Worm (Caenorhabditis elegans): Measurements from ENCODE around the gene twk-22.

twk-22 gene

ce11 chrX:16339207-16339606, 32.9 kb downstream of the twk-22 start:
- TF ChIP-seq cog-1 (tag; optimal IDR thresholded peaks at IDR 0.05) = no peak

- TF ChIP-seq ref-1 (GFP tag; conservative IDR thresholded peaks at IDR 0.05) = no peak
- no peak for TF ChIP-seq ztf-23 (GFP tag; IDR thresholded peaks at IDR 0.05)
- no peak for TF ChIP-seq tab-1 (GFP tag; IDR thresholded peaks at IDR 0.05)
- no peak for TF ChIP-seq med-1 (GFP tag; optimal IDR thresholded peaks at IDR 0.05; ENCODE audit: insufficient read depth)
- no peak for TF ChIP-seq flt-1 (GFP tag; IDR thresholded peaks at IDR 0.05)
- TF ChIP-seq cog-1 (tag; optimal IDR thresholded peaks at IDR 0.05) = no peak
- TF ChIP-seq T22C8.4 (GFP tag; IDR thresholded peaks at IDR 0.05) = no peak
- no peak for TF ChIP-seq klf-2 (GFP tag; conservative IDR thresholded peaks at IDR 0.05)
- TF ChIP-seq ztf-29 (GFP tag; IDR thresholded peaks at IDR 0.05) = no peak
Observed at ce11 chrX:16341838-16342237, 35.6 kb downstream of the twk-22 start.

- TF ChIP-seq T22C8.4 (GFP tag; IDR thresholded peaks at IDR 0.05) (no peak), klf-2 (GFP tag; conservative IDR thresholded peaks at IDR 0.05) (no peak), ref-1 (GFP tag; conservative IDR thresholded peaks at IDR 0.05) (no peak), tab-1 (GFP tag; IDR thresholded peaks at IDR 0.05) (no peak), med-1 (GFP tag; optimal IDR thresholded peaks at IDR 0.05; ENCODE audit: insufficient read depth) (no peak), ztf-29 (GFP tag; IDR thresholded peaks at IDR 0.05) (no peak), ztf-23 (GFP tag; IDR thresholded peaks at IDR 0.05) (no peak), cog-1 (tag; optimal IDR thresholded peaks at IDR 0.05) (no peak)
Observed at ce11 chrX:16342256-16342655, 36.0 kb downstream of the twk-22 start.

- TF ChIP-seq cog-1 (tag; optimal IDR thresholded peaks at IDR 0.05) (no peak), ref-1 (GFP tag; conservative IDR thresholded peaks at IDR 0.05) (no peak), flt-1 (GFP tag; IDR thresholded peaks at IDR 0.05) (no peak), tab-1 (GFP tag; IDR thresholded peaks at IDR 0.05) (no peak), med-1 (GFP tag; optimal IDR thresholded peaks at IDR 0.05; ENCODE audit: insufficient read depth) (no peak), klf-2 (GFP tag; conservative IDR thresholded peaks at IDR 0.05) (no peak), ztf-29 (GFP tag; IDR thresholded peaks at IDR 0.05) (no peak), ztf-23 (GFP tag; IDR thresholded peaks at IDR 0.05) (no peak), T22C8.4 (GFP tag; IDR thresholded peaks at IDR 0.05) (no peak)
Observed at ce11 chrX:16343885-16344640, 37.8 kb downstream of the twk-22 start.

- TF ChIP-seq ztf-23 (GFP tag; IDR thresholded peaks at IDR 0.05) (no peak), med-1 (GFP tag; optimal IDR thresholded peaks at IDR 0.05; ENCODE audit: insufficient read depth) (no peak), ztf-29 (GFP tag; IDR thresholded peaks at IDR 0.05) (no peak), klf-2 (GFP tag; conservative IDR thresholded peaks at IDR 0.05) (no peak), ref-1 (GFP tag; conservative IDR thresholded peaks at IDR 0.05) (no peak), T22C8.4 (GFP tag; IDR thresholded peaks at IDR 0.05) (no peak), tab-1 (GFP tag; IDR thresholded peaks at IDR 0.05) (no peak), cog-1 (tag; optimal IDR thresholded peaks at IDR 0.05) (no peak), flt-1 (GFP tag; IDR thresholded peaks at IDR 0.05) (no peak)
Observed at ce11 chrX:16345296-16345695, 39.0 kb downstream of the twk-22 start.

- TF ChIP-seq T22C8.4 (GFP tag; IDR thresholded peaks at IDR 0.05) (no peak), cog-1 (tag; optimal IDR thresholded peaks at IDR 0.05) (no peak), ztf-23 (GFP tag; IDR thresholded peaks at IDR 0.05) (no peak), flt-1 (GFP tag; IDR thresholded peaks at IDR 0.05) (no peak), med-1 (GFP tag; optimal IDR thresholded peaks at IDR 0.05; ENCODE audit: insufficient read depth) (no peak), ref-1 (GFP tag; conservative IDR thresholded peaks at IDR 0.05) (no peak), ztf-29 (GFP tag; IDR thresholded peaks at IDR 0.05) (no peak), klf-2 (GFP tag; conservative IDR thresholded peaks at IDR 0.05) (no peak), tab-1 (GFP tag; IDR thresholded peaks at IDR 0.05) (no peak)
Observed at ce11 chrX:16346212-16346883, 40.1 kb downstream of the twk-22 start.

ce11 chrX:16349019-16349418, 42.8 kb downstream of the twk-22 start:
- TF ChIP-seq ref-1 (GFP tag; conservative IDR thresholded peaks at IDR 0.05) = no peak
- TF ChIP-seq tab-1 (GFP tag; IDR thresholded peaks at IDR 0.05) = no peak
- TF ChIP-seq T22C8.4 (GFP tag; IDR thresholded peaks at IDR 0.05) = no peak
- no peak for TF ChIP-seq med-1 (GFP tag; optimal IDR thresholded peaks at IDR 0.05; ENCODE audit: insufficient read depth)
- TF ChIP-seq ztf-29 (GFP tag; IDR thresholded peaks at IDR 0.05) = no peak
- no peak for TF ChIP-seq klf-2 (GFP tag; conservative IDR thresholded peaks at IDR 0.05)
- no peak for TF ChIP-seq cog-1 (tag; optimal IDR thresholded peaks at IDR 0.05)
- no peak for TF ChIP-seq ztf-23 (GFP tag; IDR thresholded peaks at IDR 0.05)
- TF ChIP-seq flt-1 (GFP tag; IDR thresholded peaks at IDR 0.05) = no peak

ce11 chrX:16352503-16352902, 46.2 kb downstream of the twk-22 start:
- TF ChIP-seq med-1 (GFP tag; optimal IDR thresholded peaks at IDR 0.05; ENCODE audit: insufficient read depth) (no peak), klf-2 (GFP tag; conservative IDR thresholded peaks at IDR 0.05) (no peak)

ce11 chrX:16354598-16355211, 48.4 kb downstream of the twk-22 start, which contains the start of gene nhr-28:
Gene nhr-28, plus strand, starts transcription at chrX:16354976.
- no peak for TF ChIP-seq ref-1 (GFP tag; conservative IDR thresholded peaks at IDR 0.05)
- no peak for TF ChIP-seq tab-1 (GFP tag; IDR thresholded peaks at IDR 0.05)
- no peak for TF ChIP-seq med-1 (GFP tag; optimal IDR thresholded peaks at IDR 0.05; ENCODE audit: insufficient read depth)
- TF ChIP-seq flt-1 (GFP tag; IDR thresholded peaks at IDR 0.05) = no peak
- TF ChIP-seq T22C8.4 (GFP tag; IDR thresholded peaks at IDR 0.05) = no peak
- no peak for TF ChIP-seq klf-2 (GFP tag; conservative IDR thresholded peaks at IDR 0.05)
- no peak for TF ChIP-seq cog-1 (tag; optimal IDR thresholded peaks at IDR 0.05)
- no peak for TF ChIP-seq ztf-29 (GFP tag; IDR thresholded peaks at IDR 0.05)
- no peak for TF ChIP-seq ztf-23 (GFP tag; IDR thresholded peaks at IDR 0.05)

All from whole organism, midembryonic.